Worm (Caenorhabditis elegans) whole organism, L4 larva: Measurements from ENCODE around the gene syg-1.
A peak's percentile ranks its signal among the peaks of the same experiment; 100 is the strongest.

Experiments used
- F26F4.8 ChIP-seq: fragments of 200-800 bp; sonication (Bioruptor generic); conservative IDR thresholded peaks from 2 replicates; pipeline ENCODE4 v1.3.6; 2022; ENCODE audit warnings: missing genetic modification characterization, missing compliant biosample characterization
- F37D6.2 ChIP-seq: sonication (generic microtip); optimal IDR thresholded peaks from 2 replicates; lab custom pipeline; 2016; ENCODE audit warnings: mild to moderate bottlenecking, missing genetic modification characterization, missing compliant biosample characterization
- F44E2.7 ChIP-seq: fragments of 200-800 bp; sonication (Bioruptor generic); IDR thresholded peaks from 2 replicates; pipeline ENCODE4 v2.1.2; 2022; ENCODE audit warnings: missing genetic modification characterization, missing compliant biosample characterization
- R02D3.7 ChIP-seq: fragments of 150-350 bp; sonication (generic microtip); optimal IDR thresholded peaks from 3 replicates; lab custom pipeline; 2014; ENCODE audit warnings: missing biosample characterization, missing genetic modification characterization
- Y105C5A.15 ChIP-seq: fragments of 200-800 bp; sonication (Bioruptor generic); IDR thresholded peaks from 2 replicates; pipeline ENCODE4 v1.3.6; 2022; ENCODE audit warnings: missing genetic modification characterization, missing compliant biosample characterization
- Y5F2A.4 ChIP-seq: fragments of 200-800 bp; sonication (Bioruptor generic); optimal IDR thresholded peaks from 2 replicates; lab custom pipeline; 2018; ENCODE audit warnings: mild to moderate bottlenecking, missing genetic modification characterization, missing compliant biosample characterization
- ZK546.5 ChIP-seq, 2 experiments: sonication (generic microtip); optimal IDR thresholded peaks; 2 replicates each; lab custom pipeline; 2017; ENCODE audit warnings: missing biosample characterization in 2 of 2, missing genetic modification characterization in 2 of 2
- ama-1 ChIP-seq: fragments of 150-350 bp; optimal IDR thresholded peaks from 2 replicates; lab custom pipeline; 2014; ENCODE audit warnings: inconsistent platforms, mixed read lengths
- ceh-32 ChIP-seq: sonication (generic microtip); optimal IDR thresholded peaks from 2 replicates; lab custom pipeline; 2016; ENCODE audit warnings: mild to moderate bottlenecking, missing genetic modification characterization, missing compliant biosample characterization; ENCODE audit not compliant: poor library complexity
- ceh-44 ChIP-seq: fragments of 200-800 bp; sonication (Bioruptor generic); IDR thresholded peaks from 2 replicates; pipeline ENCODE4 v1.3.6; 2022; ENCODE audit warnings: missing genetic modification reagents, missing genetic modification characterization, missing compliant biosample characterization
- ceh-62 ChIP-seq: sonication (generic microtip); optimal IDR thresholded peaks from 2 replicates; lab custom pipeline; 2017; ENCODE audit warnings: missing biosample characterization, missing genetic modification characterization
- cey-2 ChIP-seq: sonication (generic microtip); optimal IDR thresholded peaks from 3 replicates; lab custom pipeline; 2017; ENCODE audit warnings: missing genetic modification characterization, mild to moderate bottlenecking, missing compliant biosample characterization, antibody characterized with exemption, borderline replicate concordance; ENCODE audit not compliant: insufficient read depth
- ctbp-1 ChIP-seq: fragments of 200-800 bp; sonication (Bioruptor generic); IDR thresholded peaks from 2 replicates; pipeline ENCODE4 v1.3.6; 2022; ENCODE audit warnings: missing genetic modification reagents, missing genetic modification characterization, missing compliant biosample characterization
- daf-16 ChIP-seq, 3 experiments: sonication (generic microtip); optimal IDR thresholded peaks; 2 replicates each; lab custom pipeline; 2016 to 2017; ENCODE audit warnings: missing genetic modification characterization in 3 of 3, missing genetic modification reagents in 3 of 3, mild to moderate bottlenecking in 2 of 3, missing compliant biosample characterization in 2 of 3, missing biosample characterization in 1 of 3, moderate library complexity in 1 of 3
- daf-8 ChIP-seq: fragments of 200-800 bp; sonication (Bioruptor generic); IDR thresholded peaks from 2 replicates; pipeline ENCODE4 v1.3.6; 2022; ENCODE audit warnings: missing genetic modification characterization, missing compliant biosample characterization
- dmd-6 ChIP-seq: fragments of 200-800 bp; sonication (Bioruptor generic); IDR thresholded peaks from 2 replicates; pipeline ENCODE4 v1.3.6; 2022; ENCODE audit warnings: missing genetic modification reagents, missing genetic modification characterization, missing compliant biosample characterization
- dmd-8 ChIP-seq: fragments of 200-800 bp; sonication (Bioruptor generic); IDR thresholded peaks from 2 replicates; pipeline ENCODE4 v1.3.6; 2022; ENCODE audit warnings: missing genetic modification characterization, missing compliant biosample characterization
- dpl-1 ChIP-seq: fragments of 150-350 bp; optimal IDR thresholded peaks from 2 replicates; lab custom pipeline; 2014; ENCODE audit warnings: missing biosample characterization, missing genetic modification reagents, missing genetic modification characterization
- dve-1 ChIP-seq: sonication (generic microtip); optimal IDR thresholded peaks from 2 replicates; lab custom pipeline; 2017; ENCODE audit warnings: antibody characterized with exemption, mild to moderate bottlenecking, missing genetic modification characterization, missing compliant biosample characterization; ENCODE audit not compliant: insufficient read depth
- hlh-11 ChIP-seq: fragments of 200-800 bp; sonication (Bioruptor generic); optimal IDR thresholded peaks from 2 replicates; lab custom pipeline; 2018; ENCODE audit warnings: mild to moderate bottlenecking, missing genetic modification characterization, missing compliant biosample characterization
- hlh-30 ChIP-seq: sonication (generic microtip); optimal IDR thresholded peaks from 2 replicates; lab custom pipeline; 2017; ENCODE audit warnings: antibody characterized with exemption, mild to moderate bottlenecking, missing genetic modification characterization, missing compliant biosample characterization; ENCODE audit not compliant: insufficient read depth
- jun-1 ChIP-seq: fragments of 150-350 bp; optimal IDR thresholded peaks from 2 replicates; lab custom pipeline; 2014; ENCODE audit warnings: missing biosample characterization, missing genetic modification reagents, missing genetic modification characterization
- lim-7 ChIP-seq: fragments of 200-800 bp; sonication (Bioruptor generic); IDR thresholded peaks from 2 replicates; pipeline ENCODE4 v1.3.6; 2022; ENCODE audit warnings: missing genetic modification characterization, missing compliant biosample characterization
- lin-13 ChIP-seq: fragments of 150-350 bp; optimal IDR thresholded peaks from 2 replicates; lab custom pipeline; 2014; ENCODE audit warnings: missing biosample characterization, missing genetic modification reagents, missing genetic modification characterization
- lir-3 ChIP-seq: sonication (generic microtip); optimal IDR thresholded peaks from 2 replicates; lab custom pipeline; 2016; ENCODE audit warnings: mild to moderate bottlenecking, missing genetic modification characterization, missing compliant biosample characterization
- madf-5 ChIP-seq, 2 experiments: fragments of 200-800 bp; sonication (Bioruptor generic); IDR thresholded peaks; 2 replicates each; pipeline ENCODE4 v1.3.6; 2022; ENCODE audit warnings: missing compliant biosample characterization in 2 of 2, missing genetic modification characterization in 2 of 2
- madf-9 ChIP-seq: fragments of 200-800 bp; sonication (Bioruptor generic); conservative IDR thresholded peaks from 2 replicates; pipeline ENCODE4 v1.3.6; 2022; ENCODE audit warnings: missing genetic modification reagents, missing genetic modification characterization, missing compliant biosample characterization
- mdl-1 ChIP-seq, 2 experiments: fragments of 150-350 bp in 1 of 2; sonication (generic microtip) in 1 of 2; optimal IDR thresholded peaks; 2 replicates each; lab custom pipeline; 2014 to 2017; ENCODE audit warnings: missing biosample characterization in 2 of 2, missing genetic modification characterization in 2 of 2
- mdt-29 ChIP-seq: fragments of 200-800 bp; sonication (Bioruptor generic); IDR thresholded peaks from 2 replicates; pipeline ENCODE4 v1.3.6; 2022; ENCODE audit warnings: missing genetic modification reagents, missing genetic modification characterization, missing compliant biosample characterization
- mep-1 ChIP-seq: fragments of 150-350 bp; sonication (generic microtip); optimal IDR thresholded peaks from 3 replicates; lab custom pipeline; 2014; ENCODE audit warnings: missing biosample characterization, missing genetic modification characterization
- nhr-102 ChIP-seq: sonication (generic microtip); optimal IDR thresholded peaks from 2 replicates; lab custom pipeline; 2016; ENCODE audit warnings: mild to moderate bottlenecking, missing genetic modification characterization, moderate library complexity, missing compliant biosample characterization
- nhr-111 ChIP-seq: fragments of 200-800 bp; sonication (Bioruptor generic); optimal IDR thresholded peaks from 2 replicates; lab custom pipeline; 2018; ENCODE audit warnings: mild to moderate bottlenecking, missing genetic modification characterization, missing compliant biosample characterization
- nhr-28 ChIP-seq: fragments of 150-350 bp; optimal IDR thresholded peaks from 2 replicates; lab custom pipeline; 2014; ENCODE audit warnings: missing biosample characterization, missing genetic modification characterization
- nhr-6 ChIP-seq: fragments of 150-350 bp; optimal IDR thresholded peaks from 2 replicates; lab custom pipeline; 2014; ENCODE audit warnings: missing biosample characterization, missing genetic modification characterization
- nhr-76 ChIP-seq: fragments of 150-350 bp; optimal IDR thresholded peaks from 2 replicates; lab custom pipeline; 2014; ENCODE audit warnings: missing biosample characterization, missing genetic modification characterization
- nhr-77 ChIP-seq: fragments of 150-350 bp; optimal IDR thresholded peaks from 2 replicates; lab custom pipeline; 2014; ENCODE audit warnings: missing biosample characterization, missing genetic modification characterization
- pha-4 ChIP-seq, 2 experiments: fragments of 150-350 bp in 1 of 2; fragments of 200-800 bp in 1 of 2; sonication (Bioruptor generic) in 1 of 2; IDR thresholded peaks in 1 of 2; optimal IDR thresholded peaks in 1 of 2; 2 replicates each; pipeline versions ENCODE4 v1.3.6 to Lab custom; 2014 to 2022; ENCODE audit warnings: missing genetic modification characterization in 2 of 2, missing genetic modification reagents in 2 of 2, missing biosample characterization in 1 of 2, missing compliant biosample characterization in 1 of 2
- pqm-1 ChIP-seq: sonication (generic microtip); optimal IDR thresholded peaks from 2 replicates; lab custom pipeline; 2017; ENCODE audit warnings: missing biosample characterization, missing genetic modification characterization
- rbr-2 ChIP-seq: sonication (generic microtip); optimal IDR thresholded peaks from 2 replicates; lab custom pipeline; 2016; ENCODE audit warnings: missing genotype, missing genetic modification characterization, missing compliant biosample characterization
- saeg-2 ChIP-seq: fragments of 200-800 bp; sonication (Bioruptor generic); IDR thresholded peaks from 2 replicates; pipeline ENCODE4 v1.3.6; 2022; ENCODE audit warnings: missing genetic modification reagents, missing genetic modification characterization, missing compliant biosample characterization
- skn-1 ChIP-seq: fragments of 150-350 bp; optimal IDR thresholded peaks from 2 replicates; lab custom pipeline; 2014; ENCODE audit warnings: missing biosample characterization, missing genetic modification characterization
- snpc-4 ChIP-seq: fragments of 150-350 bp; optimal IDR thresholded peaks from 2 replicates; lab custom pipeline; 2014; ENCODE audit warnings: missing biosample characterization, missing genetic modification characterization
- spr-1 ChIP-seq: sonication (generic microtip); optimal IDR thresholded peaks from 2 replicates; lab custom pipeline; 2016; ENCODE audit warnings: mild to moderate bottlenecking, missing genetic modification characterization, missing compliant biosample characterization
- unc-39 ChIP-seq: sonication (generic microtip); optimal IDR thresholded peaks from 2 replicates; lab custom pipeline; 2017; ENCODE audit warnings: missing biosample characterization, missing genetic modification characterization
- zfp-3 ChIP-seq: fragments of 200-800 bp; sonication (Bioruptor generic); conservative IDR thresholded peaks from 2 replicates; pipeline ENCODE4 v1.3.6; 2022; ENCODE audit warnings: missing genetic modification reagents, missing genetic modification characterization, missing compliant biosample characterization
- zip-2 ChIP-seq: fragments of 150-350 bp; optimal IDR thresholded peaks from 2 replicates; lab custom pipeline; 2014; ENCODE audit warnings: missing biosample characterization, missing genetic modification characterization

Gene syg-1

DNA sequence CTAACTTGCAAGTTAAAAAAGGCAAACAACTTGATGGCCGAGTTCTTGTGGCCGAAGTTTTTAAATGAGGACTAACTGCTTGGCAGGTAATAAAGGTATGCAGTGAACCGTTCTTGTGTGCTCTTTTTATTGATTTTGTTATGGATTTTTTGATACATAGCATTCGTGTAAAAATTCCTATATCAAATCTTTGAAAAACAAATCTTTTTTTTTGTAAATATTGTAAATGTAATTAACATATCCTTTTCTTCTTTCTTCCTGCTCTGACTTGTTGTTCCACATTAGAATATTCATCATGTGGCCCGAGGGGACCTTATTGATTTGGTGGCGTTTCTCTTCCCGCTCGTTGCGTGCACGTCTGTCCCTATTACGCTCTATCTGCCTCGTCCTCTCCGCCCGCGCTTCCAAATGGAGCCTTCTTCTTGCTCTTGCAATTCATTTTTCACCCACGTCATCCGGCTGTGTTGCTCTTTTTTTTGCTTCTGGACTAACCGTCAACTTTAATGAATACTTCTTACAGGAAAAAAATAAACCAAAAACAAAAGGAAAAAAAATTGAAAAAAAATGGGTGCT lies 26.5 kb downstream of the syg-1 start, which contains the start of gene hid-1 (continued):
- TF ChIP-seq dmd-8 (GFP tag; lab: Robert Waterston, UW): no peak
- no peak for TF ChIP-seq lim-7 (GFP tag; lab: Robert Waterston, UW)

- TF ChIP-seq Y105C5A.15 (GFP tag; lab: Robert Waterston, UW): no peak
Measured at ce11 chrX:2483078-2483477, 32.0 kb downstream of the syg-1 start, which contains the start of gene K02E10.4. TSS of gene K02E10.4 (plus strand) at chrX:2483263.

ce11 chrX:2482622-2483021 lies 32.5 kb downstream of the syg-1 start, which contains the start of gene K02E10.6:
TSS of gene K02E10.6 (minus strand) at chrX:2482770.
- TF ChIP-seq lir-3 (tag; lab: Kevin White, UChicago): no peak
- TF ChIP-seq daf-16 (GFP tag; optimal IDR thresholded peaks at IDR 0.05; lab: Kevin White, UChicago): no peak
- TF ChIP-seq daf-16 (tag; optimal IDR thresholded peaks at IDR 0.05; lab: Kevin White, UChicago): peak; percentile 66
- no peak for TF ChIP-seq rbr-2 (tag; lab: Kevin White, UChicago)
- TF ChIP-seq nhr-77 (tag; lab: Kevin White, UChicago): no peak
- no peak for TF ChIP-seq F44E2.7 (GFP tag; lab: Robert Waterston, UW)
- TF ChIP-seq madf-5 (GFP tag; IDR thresholded peaks at IDR 0.05; lab: Robert Waterston, UW): no peak
- TF ChIP-seq ama-1 (lab: Kevin White, UChicago): no peak
- TF ChIP-seq ceh-62 (tag; lab: Kevin White, UChicago): no peak
- no peak for TF ChIP-seq ctbp-1
- TF ChIP-seq nhr-6 (tag; lab: Kevin White, UChicago): peak; percentile 64
- TF ChIP-seq spr-1 (tag; lab: Kevin White, UChicago): no peak
- 0 out of 2 replicates have a peak, but pooled peaks have one; percentile 10 for TF ChIP-seq dmd-6 (GFP tag; lab: Robert Waterston, UW)
- no peak for TF ChIP-seq F37D6.2
- TF ChIP-seq hlh-11 (tag; lab: Kevin White, UChicago): peak; percentile 39
- TF ChIP-seq ceh-44 (GFP tag; lab: Robert Waterston, UW): no peak
- no peak for TF ChIP-seq ceh-32 (tag; lab: Kevin White, UChicago)
- no peak for TF ChIP-seq snpc-4 (tag; lab: Kevin White, UChicago)
- no peak for TF ChIP-seq lin-13 (GFP tag; lab: Kevin White, UChicago)
- no peak for TF ChIP-seq dpl-1 (GFP tag; lab: Kevin White, UChicago)
- TF ChIP-seq nhr-76 (tag; lab: Kevin White, UChicago): no peak
- no peak for TF ChIP-seq cey-2 (tag; lab: Kevin White, UChicago)
- TF ChIP-seq F26F4.8 (GFP tag; lab: Robert Waterston, UW): no peak
- TF ChIP-seq saeg-2 (GFP tag; lab: Robert Waterston, UW): no peak
- TF ChIP-seq R02D3.7 (tag; lab: Kevin White, UChicago): no peak
- TF ChIP-seq daf-8 (GFP tag; lab: Robert Waterston, UW): no peak
- TF ChIP-seq zip-2 (tag; lab: Kevin White, UChicago): no peak
- TF ChIP-seq mdt-29: no peak
- TF ChIP-seq nhr-28 (tag; lab: Kevin White, UChicago): no peak
- TF ChIP-seq pqm-1 (tag; lab: Kevin White, UChicago): peak; percentile 5
- TF ChIP-seq zfp-3 (GFP tag; lab: Robert Waterston, UW): no peak
- no peak for TF ChIP-seq ZK546.5 (tag; optimal IDR thresholded peaks at IDR 0.05; lab: Kevin White, UChicago)
- no peak for TF ChIP-seq nhr-102 (tag; lab: Kevin White, UChicago)
- no peak for TF ChIP-seq mep-1
- TF ChIP-seq unc-39 (tag; lab: Kevin White, UChicago): no peak
- TF ChIP-seq nhr-111 (GFP tag; lab: Kevin White, UChicago): no peak
- TF ChIP-seq jun-1 (tag; lab: Kevin White, UChicago): no peak
- TF ChIP-seq hlh-30 (tag; lab: Kevin White, UChicago): peak; percentile 42
- no peak for TF ChIP-seq mdl-1 (tag; optimal IDR thresholded peaks at IDR 0.05; lab: Kevin White, UChicago)
- no peak for TF ChIP-seq skn-1 (tag; lab: Kevin White, UChicago)
- TF ChIP-seq Y5F2A.4 (GFP tag; lab: Kevin White, UChicago): no peak
- no peak for TF ChIP-seq pha-4 (GFP tag; IDR thresholded peaks at IDR 0.05; lab: Robert Waterston, UW)
- TF ChIP-seq pha-4 (tag; optimal IDR thresholded peaks at IDR 0.05; lab: Kevin White, UChicago): peak; percentile 53
- no peak for TF ChIP-seq madf-9 (GFP tag; lab: Robert Waterston, UW)
- TF ChIP-seq dve-1 (tag; lab: Kevin White, UChicago): peak; percentile 29
